Fruit fly (Drosophila melanogaster) S2 (cell line): ENCODE data around the gene CG17780.

Source experiments
- CG8478 ChIP-seq: fragments of >200 bp; optimal IDR thresholded peaks from 2 replicates; lab custom pipeline; 2018
- CTCF ChIP-seq, 2 experiments: fragments of >200 bp; optimal IDR thresholded peaks; 2 replicates each; lab custom pipeline; 2018

The CG17780 gene

dm6 chr3R:24353448-24353847 is 31.4 kb downstream of the CG17780 start:
- TF ChIP-seq CG8478 (lab: Kevin White, UChicago) = no peak
- no peak for TF ChIP-seq CTCF (optimal IDR thresholded peaks at IDR 0.05; lab: Kevin White, UChicago)

- no peak for TF ChIP-seq CTCF (optimal IDR thresholded peaks at IDR 0.05; lab: Kevin White, UChicago)
- no peak for TF ChIP-seq CG8478 (lab: Kevin White, UChicago)
Observed at dm6 chr3R:24348420-24349190, 36.2 kb downstream of the CG17780 start, which contains the start of the genes CG5746 and CG6454. TSS of gene CG5746 (minus strand) at chr3R:24348791. TSS of gene CG6454 (plus strand) at chr3R:24349182.

dm6 chr3R:24341251-24341650 is 43.6 kb downstream of the CG17780 start, which contains the start of gene Ms:
TSS of gene Ms (plus strand) at chr3R:24341551.
- TF ChIP-seq CTCF (optimal IDR thresholded peaks at IDR 0.05; lab: Kevin White, UChicago) = no peak
- TF ChIP-seq CG8478 (lab: Kevin White, UChicago) = no peak

DNA sequence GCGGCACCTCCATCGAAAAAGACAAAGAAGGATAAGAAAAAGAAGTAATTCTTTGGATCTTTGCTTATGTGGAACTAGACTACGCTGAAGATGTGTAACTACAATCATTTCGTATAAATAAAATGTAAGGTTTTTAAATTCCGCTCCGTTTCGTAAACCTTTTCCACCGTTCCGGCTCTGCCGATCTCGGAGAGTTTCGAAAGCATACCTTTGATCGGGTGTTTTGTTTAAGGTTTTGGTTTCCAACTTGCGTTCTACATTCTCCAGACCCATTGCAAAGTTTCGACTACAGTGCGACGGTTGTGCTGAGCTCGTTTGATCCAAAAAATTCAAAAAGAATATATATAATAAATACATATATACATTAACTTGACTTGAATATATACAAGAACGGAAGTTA is 48.2 kb downstream of the CG17780 start, which contains the start of gene CG6432:
Gene CG6432 (plus strand): TSS at position 301 of the 400 bp plus-strand sequence.
- TF ChIP-seq CTCF (optimal IDR thresholded peaks at IDR 0.05; lab: Kevin White, UChicago) (no peak), CG8478 (lab: Kevin White, UChicago) (no peak)

- TF ChIP-seq CTCF (optimal IDR thresholded peaks at IDR 0.05; lab: Kevin White, UChicago) = peak; percentile 57 to 66
- no peak for TF ChIP-seq CG8478 (lab: Kevin White, UChicago)
Observed at dm6 chr3R:24333182-24333808, 51.6 kb downstream of the CG17780 start, which contains the start of the genes Rrp5 and Dis3. TSS of gene Rrp5 (minus strand) at chr3R:24333316. TSS of gene Dis3 (plus strand) at chr3R:24333433.
